Worm (Caenorhabditis elegans) whole organism, L4 larva: ENCODE measurements around the gene C56E6.2.
A peak's percentile ranks its signal among the peaks of the same experiment; 100 is the strongest.

Experiments
- F37D6.2 ChIP-seq: sonication (generic microtip); optimal IDR thresholded peaks from 2 replicates; lab custom pipeline; 2016; ENCODE audit warnings: mild to moderate bottlenecking, missing genetic modification characterization, missing compliant biosample characterization
- ZK546.5 ChIP-seq, 2 experiments: sonication (generic microtip); optimal IDR thresholded peaks; 2 replicates each; lab custom pipeline; 2017; ENCODE audit warnings: missing biosample characterization in 2 of 2, missing genetic modification characterization in 2 of 2
- aly-2 ChIP-seq: sonication (generic microtip); optimal IDR thresholded peaks from 2 replicates; lab custom pipeline; 2018; ENCODE audit warnings: missing biosample characterization, missing genetic modification characterization
- ctbp-1 ChIP-seq: fragments of 200-800 bp; sonication (Bioruptor generic); IDR thresholded peaks from 2 replicates; pipeline ENCODE4 v1.3.6; 2022; ENCODE audit warnings: missing genetic modification reagents, missing genetic modification characterization, missing compliant biosample characterization
- dpl-1 ChIP-seq: fragments of 150-350 bp; optimal IDR thresholded peaks from 2 replicates; lab custom pipeline; 2014; ENCODE audit warnings: missing biosample characterization, missing genetic modification reagents, missing genetic modification characterization
- fos-1 ChIP-seq: fragments of 150-350 bp; optimal IDR thresholded peaks from 2 replicates; lab custom pipeline; 2014; ENCODE audit warnings: missing biosample characterization, missing genetic modification characterization
- hlh-30 ChIP-seq: sonication (generic microtip); optimal IDR thresholded peaks from 2 replicates; lab custom pipeline; 2017; ENCODE audit warnings: antibody characterized with exemption, mild to moderate bottlenecking, missing genetic modification characterization, missing compliant biosample characterization; ENCODE audit not compliant: insufficient read depth
- lin-13 ChIP-seq: fragments of 150-350 bp; optimal IDR thresholded peaks from 2 replicates; lab custom pipeline; 2014; ENCODE audit warnings: missing biosample characterization, missing genetic modification reagents, missing genetic modification characterization
- nhr-11 ChIP-seq: fragments of 150-350 bp; optimal IDR thresholded peaks from 2 replicates; lab custom pipeline; 2014; ENCODE audit warnings: missing biosample characterization, missing genetic modification characterization
- nhr-28 ChIP-seq: fragments of 150-350 bp; optimal IDR thresholded peaks from 2 replicates; lab custom pipeline; 2014; ENCODE audit warnings: missing biosample characterization, missing genetic modification characterization
- nhr-6 ChIP-seq: fragments of 150-350 bp; optimal IDR thresholded peaks from 2 replicates; lab custom pipeline; 2014; ENCODE audit warnings: missing biosample characterization, missing genetic modification characterization
- snpc-4 ChIP-seq: fragments of 150-350 bp; optimal IDR thresholded peaks from 2 replicates; lab custom pipeline; 2014; ENCODE audit warnings: missing biosample characterization, missing genetic modification characterization

ce11 chrII:6491817-6492452 is 32.8 kb upstream of the C56E6.2 start, which contains the start of the genes T28D9.11 and T28D9.1:
- TF ChIP-seq nhr-6 (tag; lab: Kevin White, UChicago) (no peak), hlh-30 (tag; lab: Kevin White, UChicago) (peak; percentile 22), fos-1 (tag; lab: Kevin White, UChicago) (no peak), lin-13 (GFP tag; lab: Kevin White, UChicago) (peak; percentile 68), aly-2 (no peak), ctbp-1 (peak; percentile 73), nhr-11 (tag; lab: Kevin White, UChicago) (peak; percentile 49), ZK546.5 (tag; optimal IDR thresholded peaks at IDR 0.05; lab: Kevin White, UChicago) (no peak), nhr-28 (tag; lab: Kevin White, UChicago) (no peak), F37D6.2 (peak; percentile 71), dpl-1 (GFP tag; lab: Kevin White, UChicago) (peak; percentile 44), snpc-4 (peak; percentile 65)
